Fruit fly (Drosophila melanogaster) whole organism, prepupa: ENCODE data around the gene CG34287.

Source experiments
- CG31627 ChIP-seq: fragments of 200-800 bp; sonication (Bioruptor generic); optimal IDR thresholded peaks from 3 replicates; lab custom pipeline; 2016; ENCODE audit warnings: missing biosample characterization, missing genetic modification characterization
- CG34406 ChIP-seq: fragments of 200-800 bp; sonication (Bioruptor generic); optimal IDR thresholded peaks from 3 replicates; lab custom pipeline; 2016; ENCODE audit warnings: missing biosample characterization, missing genetic modification characterization
- CG6792 ChIP-seq: fragments of 200-800 bp; sonication (Bioruptor generic); optimal IDR thresholded peaks from 3 replicates; lab custom pipeline; 2016; ENCODE audit warnings: missing biosample characterization, missing genetic modification characterization
- dsx ChIP-seq: fragments of 200-800 bp; optimal IDR thresholded peaks from 3 replicates; lab custom pipeline; 2019; ENCODE audit warnings: missing biosample characterization, mild to moderate bottlenecking, missing genetic modification characterization, moderate library complexity; ENCODE audit not compliant: poor library complexity, severe bottlenecking
- eg ChIP-seq: fragments of 200-800 bp; sonication (Bioruptor generic); IDR thresholded peaks from 3 replicates; pipeline ENCODE4 v1.3.6; 2022; ENCODE audit warnings: missing biosample characterization, missing genetic modification characterization
- spab ChIP-seq: fragments of 200-800 bp; sonication (Bioruptor generic); optimal IDR thresholded peaks from 2 replicates; lab custom pipeline; 2017; ENCODE audit warnings: missing biosample characterization, mild to moderate bottlenecking, missing genetic modification characterization, missing genetic modification reagents
- svp ChIP-seq: fragments of 200-800 bp; sonication (Bioruptor generic); peaks from one replicate; lab custom pipeline; 2016; ENCODE audit warnings: missing biosample characterization, missing genetic modification characterization

CG34287 gene

DNA sequence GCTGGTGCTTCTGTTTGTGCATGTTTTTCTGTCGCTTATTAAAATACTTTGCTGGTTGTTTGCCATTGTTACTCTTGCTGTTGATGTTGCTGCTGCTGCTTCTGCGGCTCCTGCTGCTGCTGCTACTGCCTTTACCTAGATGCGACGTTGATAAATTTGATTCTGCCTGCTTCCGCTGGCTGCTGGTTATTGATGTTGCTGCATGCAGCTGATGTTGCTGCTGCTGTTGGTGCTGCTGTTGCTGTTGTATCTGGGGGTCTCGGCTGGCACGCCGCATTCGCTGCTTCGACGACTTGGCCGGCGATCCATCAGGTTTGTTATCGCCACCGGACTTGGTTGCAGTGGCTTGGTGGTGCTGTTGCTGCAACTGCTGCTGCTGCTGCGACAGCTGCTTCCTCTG lies 24.2 kb downstream of the CG34287 start:
- TF ChIP-seq dsx (no peak), CG6792 (GFP tag; lab: Kevin White, UChicago) (no peak), CG34406 (no peak), spab (GFP tag; lab: Kevin White, UChicago) (no peak), eg (GFP tag; lab: Robert Waterston, UW) (no peak)

DNA sequence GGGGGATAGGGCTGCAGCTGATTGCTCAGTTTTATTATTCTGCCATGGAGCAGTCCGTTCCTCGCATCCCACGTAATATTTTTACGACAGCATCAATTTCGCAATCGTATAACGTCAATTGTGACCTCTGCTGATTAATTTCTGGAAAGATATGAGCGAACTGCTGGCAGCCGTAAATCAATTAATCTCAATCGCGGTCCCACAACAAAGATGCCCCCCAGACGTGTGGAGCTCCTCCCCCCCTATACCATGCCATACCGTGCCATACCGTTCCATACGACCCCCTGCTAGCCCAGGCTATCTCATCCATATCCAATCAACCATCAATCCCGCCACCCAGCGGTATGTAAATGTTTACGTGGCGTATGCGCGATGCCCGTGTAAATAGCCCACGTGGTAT lies 28.2 kb downstream of the CG34287 start:
- TF ChIP-seq CG31627 (no peak), svp (peak; percentile 98)
